Worm (Caenorhabditis elegans) whole organism, L1 larva: ENCODE measurements around the gene ruvb-1.

ENCODE experiments used
- C04F5.9 ChIP-seq: sonication (generic microtip); optimal IDR thresholded peaks from 2 replicates; lab custom pipeline; 2016; ENCODE audit warnings: missing genetic modification characterization, missing compliant biosample characterization
- Y116A8C.19 ChIP-seq: sonication (generic microtip); optimal IDR thresholded peaks from 2 replicates; lab custom pipeline; 2016; ENCODE audit warnings: missing compliant biosample characterization, missing genetic modification characterization, borderline replicate concordance
- aha-1 ChIP-seq: fragments of 150-350 bp; optimal IDR thresholded peaks from 2 replicates; lab custom pipeline; 2014; ENCODE audit warnings: missing biosample characterization, missing genetic modification characterization
- ama-1 ChIP-seq: fragments of 150-350 bp; optimal IDR thresholded peaks from 2 replicates; lab custom pipeline; 2014
- ces-1 ChIP-seq: fragments of 150-350 bp; optimal IDR thresholded peaks from 2 replicates; lab custom pipeline; 2014; ENCODE audit warnings: missing biosample characterization, missing genetic modification reagents, missing genetic modification characterization
- dpl-1 ChIP-seq, 3 experiments: fragments of 150-350 bp in 2 of 3; sonication (generic microtip) in 1 of 3; optimal IDR thresholded peaks; 2 replicates each; lab custom pipeline; 2014 to 2017; ENCODE audit warnings: missing biosample characterization in 3 of 3, missing genetic modification characterization in 3 of 3, missing genetic modification reagents in 3 of 3
- dsc-1 ChIP-seq: sonication (generic microtip); optimal IDR thresholded peaks from 2 replicates; lab custom pipeline; 2016; ENCODE audit warnings: mild to moderate bottlenecking, missing genetic modification characterization, missing compliant biosample characterization
- efl-1 ChIP-seq, 4 experiments: fragments of 150-350 bp; optimal IDR thresholded peaks in 3 of 4; peaks in 1 of 4; 1 replicate in 1 of 4; 2 replicates in 3 of 4; lab custom pipeline; 2014; ENCODE audit warnings: missing biosample characterization in 2 of 4, missing genetic modification characterization in 2 of 4, missing genetic modification reagents in 2 of 4
- efl-3 ChIP-seq: fragments of 200-800 bp; sonication (Bioruptor generic); optimal IDR thresholded peaks from 2 replicates; lab custom pipeline; 2018; ENCODE audit warnings: mild to moderate bottlenecking, missing genetic modification characterization, missing compliant biosample characterization
- egl-13 ChIP-seq: sonication (generic microtip); optimal IDR thresholded peaks from 2 replicates; lab custom pipeline; 2016; ENCODE audit warnings: missing genotype, missing genetic modification reagents, missing genetic modification characterization, missing compliant biosample characterization
- egl-27 ChIP-seq, 2 experiments: fragments of 150-350 bp in 1 of 2; sonication (generic microtip); optimal IDR thresholded peaks; 3 replicates each; lab custom pipeline; 2017 to 2018; ENCODE audit warnings: missing biosample characterization in 2 of 2, missing genetic modification characterization in 2 of 2, missing genetic modification reagents in 2 of 2
- ets-5 ChIP-seq: fragments of 200-800 bp; sonication (Bioruptor generic); IDR thresholded peaks from 2 replicates; pipeline ENCODE4 v1.3.6; 2022; ENCODE audit warnings: missing genetic modification characterization, missing compliant biosample characterization
- fkh-10 ChIP-seq: sonication (generic microtip); optimal IDR thresholded peaks from 2 replicates; lab custom pipeline; 2017; ENCODE audit warnings: missing biosample characterization, missing genetic modification reagents, missing genetic modification characterization
- fkh-8 ChIP-seq: sonication (generic microtip); optimal IDR thresholded peaks from 2 replicates; lab custom pipeline; 2016; ENCODE audit warnings: mild to moderate bottlenecking, missing genetic modification characterization, missing compliant biosample characterization
- hlh-17 ChIP-seq: fragments of 200-800 bp; sonication (Bioruptor generic); optimal IDR thresholded peaks from 2 replicates; lab custom pipeline; 2018; ENCODE audit warnings: missing genetic modification characterization, mild to moderate bottlenecking, missing compliant biosample characterization, moderate library complexity, borderline replicate concordance
- hlh-4 ChIP-seq: sonication (generic microtip); optimal IDR thresholded peaks from 2 replicates; lab custom pipeline; 2016; ENCODE audit warnings: mild to moderate bottlenecking, missing genetic modification characterization, missing compliant biosample characterization
- jun-1 ChIP-seq: fragments of 150-350 bp; optimal IDR thresholded peaks from 2 replicates; lab custom pipeline; 2014; ENCODE audit warnings: missing biosample characterization, missing genetic modification reagents, missing genetic modification characterization
- lin-13 ChIP-seq: fragments of 150-350 bp; optimal IDR thresholded peaks from 2 replicates; lab custom pipeline; 2014; ENCODE audit warnings: missing biosample characterization, missing genetic modification reagents, missing genetic modification characterization
- lin-14 ChIP-seq: fragments of 200-800 bp; sonication (Bioruptor generic); optimal IDR thresholded peaks from 2 replicates; lab custom pipeline; 2018; ENCODE audit warnings: mild to moderate bottlenecking, missing genetic modification characterization, moderate library complexity, missing compliant biosample characterization
- lin-35 ChIP-seq, 2 experiments: fragments of 150-350 bp; optimal IDR thresholded peaks; 2 replicates each; lab custom pipeline; 2014; ENCODE audit warnings: missing biosample characterization in 2 of 2, missing genetic modification characterization in 2 of 2, missing genetic modification reagents in 2 of 2
- mef-2 ChIP-seq: fragments of 150-350 bp; optimal IDR thresholded peaks from 2 replicates; lab custom pipeline; 2014; ENCODE audit warnings: missing biosample characterization, missing genetic modification characterization
- mep-1 ChIP-seq: fragments of 150-350 bp; optimal IDR thresholded peaks from 2 replicates; lab custom pipeline; 2014; ENCODE audit warnings: missing biosample characterization, missing genetic modification characterization
- nhr-47 ChIP-seq: sonication (generic microtip); optimal IDR thresholded peaks from 2 replicates; lab custom pipeline; 2016; ENCODE audit warnings: mild to moderate bottlenecking, missing genetic modification characterization, moderate library complexity, missing compliant biosample characterization
- nhr-77 ChIP-seq: fragments of 150-350 bp; optimal IDR thresholded peaks from 2 replicates; lab custom pipeline; 2014; ENCODE audit warnings: missing biosample characterization, missing genetic modification characterization
- nhr-85 ChIP-seq: sonication (generic microtip); peaks from one replicate; lab custom pipeline; 2016; ENCODE audit warnings: missing genetic modification characterization, inconsistent platforms, missing compliant biosample characterization
- pag-3 ChIP-seq: sonication (generic microtip); optimal IDR thresholded peaks from 2 replicates; lab custom pipeline; 2017; ENCODE audit warnings: missing genetic modification characterization, mild to moderate bottlenecking, missing compliant biosample characterization, antibody characterized with exemption, borderline replicate concordance; ENCODE audit not compliant: insufficient read depth
- skn-1 ChIP-seq: fragments of 150-350 bp; optimal IDR thresholded peaks from 2 replicates; lab custom pipeline; 2014; ENCODE audit warnings: missing biosample characterization, missing genetic modification characterization
- unc-130 ChIP-seq: fragments of 150-350 bp; optimal IDR thresholded peaks from 2 replicates; lab custom pipeline; 2017; ENCODE audit warnings: missing biosample characterization, missing genetic modification characterization, inconsistent platforms
- unc-30 ChIP-seq: sonication (generic microtip); optimal IDR thresholded peaks from 2 replicates; lab custom pipeline; 2017; ENCODE audit warnings: missing biosample characterization, missing genetic modification characterization
- zag-1 ChIP-seq: fragments of 150-350 bp; optimal IDR thresholded peaks from 2 replicates; lab custom pipeline; 2014; ENCODE audit warnings: missing biosample characterization, missing genetic modification characterization

Gene ruvb-1

ce11 chrV:9965891-9966290, 14.7 kb downstream of the ruvb-1 start:
- TF ChIP-seq skn-1: no peak
- peak; percentile 33 for TF ChIP-seq fkh-8
- TF ChIP-seq lin-14 (GFP tag; lab: Kevin White, UChicago): peak; percentile 21

ce11 chrV:9964152-9964785, 16.3 kb downstream of the ruvb-1 start:
- TF ChIP-seq pag-3 (tag; lab: Kevin White, UChicago) (no peak), efl-1 (optimal IDR thresholded peaks at IDR 0.05; lab: Kevin White, UChicago) (no peak), efl-1 (GFP tag; optimal IDR thresholded peaks at IDR 0.05 in 1 of 2; lab: Kevin White, UChicago) (peak in 1 of 2 experiments; percentile 88), fkh-8 (peak; percentile 50), nhr-47 (tag; lab: Kevin White, UChicago) (peak; percentile 1), skn-1 (no peak), dsc-1 (tag; lab: Kevin White, UChicago) (peak; percentile 32), lin-14 (GFP tag; lab: Kevin White, UChicago) (peak; percentile 54)
- TF ChIP-seq, all 84 proteins: peak for 5

- TF ChIP-seq efl-1 (optimal IDR thresholded peaks at IDR 0.05; lab: Kevin White, UChicago) (no peak), efl-1 (GFP tag; optimal IDR thresholded peaks at IDR 0.05 in 1 of 2; lab: Kevin White, UChicago) (peak in 1 of 2 experiments; percentile 3), lin-13 (GFP tag; lab: Kevin White, UChicago) (no peak), lin-35 (GFP tag; optimal IDR thresholded peaks at IDR 0.05; lab: Kevin White, UChicago) (no peak), nhr-85 (tag; lab: Kevin White, UChicago) (peak; percentile 81), unc-130 (tag; lab: Kevin White, UChicago) (no peak), lin-14 (GFP tag; lab: Kevin White, UChicago) (peak; percentile 64), hlh-17 (GFP tag; lab: Kevin White, UChicago) (no peak), Y116A8C.19 (no peak), zag-1 (tag; lab: Kevin White, UChicago) (no peak), aha-1 (tag; lab: Kevin White, UChicago) (no peak), mef-2 (tag; lab: Kevin White, UChicago) (no peak)
Measured at ce11 chrV:9962916-9963315, 17.7 kb downstream of the ruvb-1 start.

- TF ChIP-seq efl-1 (optimal IDR thresholded peaks at IDR 0.05; lab: Kevin White, UChicago): no peak
- no peak for TF ChIP-seq efl-1 (GFP tag; optimal IDR thresholded peaks at IDR 0.05 in 1 of 2; lab: Kevin White, UChicago)
- TF ChIP-seq efl-3 (GFP tag; lab: Kevin White, UChicago): no peak
- TF ChIP-seq dsc-1 (tag; lab: Kevin White, UChicago): no peak
- TF ChIP-seq zag-1 (tag; lab: Kevin White, UChicago): no peak
- no peak for TF ChIP-seq dpl-1 (GFP tag; optimal IDR thresholded peaks at IDR 0.05; lab: Kevin White, UChicago)
- TF ChIP-seq ets-5 (GFP tag; lab: Robert Waterston, UW): no peak
- no peak for TF ChIP-seq egl-27 (tag; optimal IDR thresholded peaks at IDR 0.05; lab: Kevin White, UChicago)
- no peak for TF ChIP-seq mep-1 (tag; lab: Kevin White, UChicago)
- TF ChIP-seq ama-1 (lab: Kevin White, UChicago): no peak
Measured at ce11 chrV:9962394-9962793, 18.2 kb downstream of the ruvb-1 start, which contains the start of gene madf-4. Gene madf-4 (minus strand): TSS chrV:9962494.

- TF ChIP-seq C04F5.9 (no peak), fkh-10 (GFP tag; lab: Kevin White, UChicago) (no peak), aha-1 (tag; lab: Kevin White, UChicago) (no peak), lin-35 (GFP tag; optimal IDR thresholded peaks at IDR 0.05; lab: Kevin White, UChicago) (no peak), jun-1 (tag; lab: Kevin White, UChicago) (no peak), hlh-4 (tag; lab: Kevin White, UChicago) (no peak), egl-13 (tag; lab: Kevin White, UChicago) (no peak), unc-30 (tag; lab: Kevin White, UChicago) (no peak), ces-1 (no peak), nhr-77 (no peak)
Measured at ce11 chrV:9960376-9960775, 20.2 kb downstream of the ruvb-1 start, which contains the start of gene T07C12.10. Gene T07C12.10 (minus strand): TSS chrV:9960476.
